Worm (Caenorhabditis elegans): Measurements from ENCODE around the gene sym-3.
A peak's percentile ranks its signal among the peaks of the same experiment; 100 is the strongest.

Gene sym-3

DNA sequence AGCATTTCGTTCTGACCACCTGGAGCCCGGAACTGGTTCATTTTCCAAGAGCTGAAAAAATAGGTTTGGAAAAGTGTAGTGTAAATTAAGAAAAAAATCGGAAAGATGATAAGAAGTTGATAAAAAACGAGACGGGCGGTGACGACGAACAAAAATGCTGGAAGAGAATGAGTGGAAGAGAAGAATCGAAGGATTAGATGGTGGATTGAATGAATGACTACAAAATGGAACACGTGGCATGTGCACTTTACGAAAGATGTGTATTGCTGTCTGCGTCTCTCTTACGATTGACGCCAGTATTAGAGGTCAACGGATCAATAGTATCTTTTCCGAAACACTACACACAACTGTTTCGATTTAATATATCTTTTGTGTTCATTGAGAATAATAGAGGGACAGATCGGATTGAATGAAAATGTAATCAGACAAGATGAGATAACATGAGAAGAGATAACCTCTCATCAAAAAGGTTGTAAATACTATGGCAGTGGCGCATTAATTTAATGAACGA lies 7.2 kb downstream of the sym-3 start, which contains the start of gene sft-4:
Gene sft-4 (minus strand): TSS at position 51 of the 511 bp plus-strand sequence.
- TF ChIP-seq him-1 (tag; optimal IDR thresholded peaks at IDR 0.05) (no peak), dao-5 (tag; optimal IDR thresholded peaks at IDR 0.05) (no peak), W03F9.2 (tag; optimal IDR thresholded peaks at IDR 0.05) (no peak)

DNA sequence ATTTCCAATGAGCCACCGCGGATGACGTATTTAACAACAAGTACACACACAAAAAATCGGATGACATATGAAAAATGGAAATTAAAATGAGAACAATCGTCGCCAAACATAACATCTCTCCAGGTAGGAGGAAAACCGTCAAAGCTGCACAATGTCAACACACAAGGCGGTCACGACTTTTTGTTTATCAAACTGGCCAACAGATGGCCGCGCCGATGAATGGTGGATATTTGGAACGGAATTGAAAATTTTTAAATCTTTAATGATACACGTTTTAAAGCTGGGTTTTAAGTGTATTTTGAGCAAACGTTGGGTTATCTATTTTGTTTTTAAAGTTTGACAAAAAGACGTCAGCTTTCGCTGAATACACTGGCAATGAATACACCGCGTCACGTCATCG lies 7.7 kb downstream of the sym-3 start:
- no peak for TF ChIP-seq dao-5 (tag; optimal IDR thresholded peaks at IDR 0.05)
- TF ChIP-seq W03F9.2 (tag; optimal IDR thresholded peaks at IDR 0.05) = no peak
- no peak for TF ChIP-seq him-1 (tag; optimal IDR thresholded peaks at IDR 0.05)

DNA sequence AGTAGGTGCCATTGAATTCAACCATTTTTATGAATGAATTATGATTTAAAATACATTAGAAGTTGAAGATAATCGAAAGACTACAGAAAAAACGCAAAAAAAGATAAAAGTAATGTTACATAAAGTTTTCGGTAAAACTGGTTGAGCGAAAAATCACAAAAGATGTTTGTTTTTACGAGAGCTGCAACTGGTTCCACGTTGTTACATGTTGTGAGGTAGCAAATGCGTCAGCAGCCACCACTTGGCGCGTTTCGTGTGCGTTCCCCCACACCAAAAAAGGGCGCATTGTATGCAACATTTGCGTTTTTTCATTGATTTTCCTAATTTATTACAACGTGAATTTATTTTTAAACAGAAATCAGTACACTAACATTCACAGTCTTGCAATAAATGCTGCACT lies 8.6 kb downstream of the sym-3 start, which contains the start of gene gakh-1:
Gene gakh-1 (plus strand): TSS at position 347 of the 400 bp plus-strand sequence.
- TF ChIP-seq him-1 (tag; optimal IDR thresholded peaks at IDR 0.05) (peak; percentile 34), W03F9.2 (tag; optimal IDR thresholded peaks at IDR 0.05) (peak; percentile 0), dao-5 (tag; optimal IDR thresholded peaks at IDR 0.05) (no peak)

DNA sequence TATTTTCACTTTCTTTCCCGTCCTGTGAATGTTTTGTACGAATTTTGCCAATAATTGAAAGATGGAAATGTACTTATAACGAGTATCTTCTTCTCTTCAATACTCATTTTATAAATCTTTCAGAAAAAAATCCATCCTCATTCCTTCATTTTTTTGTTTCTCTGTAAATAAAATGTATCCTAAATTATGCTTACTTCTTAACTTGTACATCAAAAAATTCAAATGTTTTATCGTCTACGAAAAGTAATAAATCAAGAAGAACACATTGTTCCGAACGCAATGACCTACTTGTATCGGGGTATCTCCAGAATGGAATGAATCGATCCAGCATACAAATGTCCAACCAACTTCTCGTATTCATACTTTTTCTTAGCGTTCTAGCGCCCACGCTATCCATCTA lies 12.6 kb downstream of the sym-3 start, which contains the start of gene F46G11.6:
Gene F46G11.6 (plus strand): TSS at position 301 of the 400 bp plus-strand sequence.
- TF ChIP-seq him-1 (tag; optimal IDR thresholded peaks at IDR 0.05) (no peak), dao-5 (tag; optimal IDR thresholded peaks at IDR 0.05) (no peak), W03F9.2 (tag; optimal IDR thresholded peaks at IDR 0.05) (no peak)

DNA sequence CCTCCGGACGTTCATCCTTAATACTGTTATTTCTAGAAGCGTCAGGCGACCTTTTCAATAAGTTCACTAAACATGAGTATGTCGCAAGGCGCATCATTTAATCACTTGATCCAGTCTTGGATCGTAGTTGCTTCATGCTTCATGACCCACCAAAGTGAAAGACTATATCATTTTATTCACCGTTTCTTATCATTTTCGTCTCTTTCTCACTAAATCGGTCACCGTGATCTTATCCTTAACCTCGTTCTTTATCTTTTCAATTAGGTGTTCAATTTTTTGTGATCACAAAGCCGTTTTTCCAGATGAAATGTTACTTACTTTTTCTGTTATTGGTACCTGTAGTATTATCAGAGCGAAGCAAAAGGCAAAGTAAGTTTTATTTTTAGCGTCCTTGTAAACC lies 14.3 kb downstream of the sym-3 start, which contains the start of gene F46G11.2:
Gene F46G11.2 (plus strand): TSS at position 301 of the 400 bp plus-strand sequence.
- TF ChIP-seq W03F9.2 (tag; optimal IDR thresholded peaks at IDR 0.05) (no peak), him-1 (tag; optimal IDR thresholded peaks at IDR 0.05) (no peak), dao-5 (tag; optimal IDR thresholded peaks at IDR 0.05) (no peak)

DNA sequence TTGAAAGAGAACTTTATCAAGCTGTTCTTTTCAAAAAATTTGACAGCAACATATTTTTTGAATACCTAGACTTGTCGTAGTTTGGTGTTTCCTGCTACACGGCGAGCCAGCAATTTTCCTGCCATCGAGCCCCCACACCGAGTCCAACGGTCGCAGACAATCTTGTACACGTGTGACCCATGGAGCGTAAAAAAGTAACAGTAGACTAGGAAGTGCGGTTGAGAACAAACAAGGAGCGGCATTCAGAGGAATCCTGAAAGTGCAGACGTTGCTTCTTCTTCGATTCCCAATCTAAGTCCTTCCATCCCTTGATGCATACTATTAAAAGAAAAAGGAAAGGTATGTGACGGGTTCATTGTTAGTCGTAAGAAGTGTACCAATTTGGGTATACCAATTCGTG lies 17.3 kb downstream of the sym-3 start, which contains the start of gene twnk-1:
Gene twnk-1 (plus strand): TSS at position 301 of the 400 bp plus-strand sequence.
- no peak for TF ChIP-seq him-1 (tag; optimal IDR thresholded peaks at IDR 0.05)
- no peak for TF ChIP-seq W03F9.2 (tag; optimal IDR thresholded peaks at IDR 0.05)
- no peak for TF ChIP-seq dao-5 (tag; optimal IDR thresholded peaks at IDR 0.05)

DNA sequence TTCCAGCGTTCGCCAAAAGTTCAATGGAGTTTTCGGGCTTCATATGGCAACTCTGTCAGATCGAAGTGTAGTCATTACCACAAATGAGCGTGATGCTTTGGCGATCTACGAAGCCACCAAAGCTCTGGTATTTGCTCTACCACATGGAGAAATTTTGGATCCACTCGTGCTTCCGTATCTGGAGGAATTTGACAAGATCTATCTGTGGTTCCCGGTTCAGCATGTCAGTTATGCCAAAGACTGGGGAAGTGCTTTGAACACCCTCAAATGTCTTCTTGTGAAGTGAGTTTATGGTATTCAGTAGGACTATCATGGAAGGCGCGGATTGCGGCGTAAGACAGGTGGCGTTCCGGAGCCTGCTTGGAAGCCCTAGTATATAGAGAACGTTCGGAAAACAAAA lies 20.9 kb downstream of the sym-3 start:
- TF ChIP-seq dao-5 (tag; optimal IDR thresholded peaks at IDR 0.05) = no peak
- TF ChIP-seq him-1 (tag; optimal IDR thresholded peaks at IDR 0.05) = no peak
- TF ChIP-seq W03F9.2 (tag; optimal IDR thresholded peaks at IDR 0.05) = no peak

DNA sequence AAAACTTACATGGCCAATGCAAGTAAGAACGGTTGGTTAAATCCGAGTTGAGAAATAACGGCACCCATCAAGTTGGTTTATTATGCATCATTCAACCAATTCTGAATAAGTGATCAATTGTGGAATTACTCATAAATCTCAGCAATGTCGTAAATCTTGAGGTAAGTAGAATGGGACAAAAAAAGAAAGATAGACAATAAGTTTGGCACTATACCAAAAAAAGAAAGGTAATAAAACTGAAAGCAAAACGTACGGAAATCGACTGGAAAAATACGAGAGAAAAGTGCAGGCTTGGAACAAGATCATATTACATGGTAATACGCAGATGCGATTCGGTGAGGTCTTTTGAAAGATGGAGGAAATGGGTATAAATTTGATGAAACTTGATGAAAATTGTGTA lies 25.1 kb downstream of the sym-3 start, which contains the start of gene F46G11.4:
Gene F46G11.4 (minus strand): TSS at position 101 of the 400 bp plus-strand sequence.
- no peak for TF ChIP-seq him-1 (tag; optimal IDR thresholded peaks at IDR 0.05)
- TF ChIP-seq W03F9.2 (tag; optimal IDR thresholded peaks at IDR 0.05) = no peak
- TF ChIP-seq dao-5 (tag; optimal IDR thresholded peaks at IDR 0.05) = no peak

DNA sequence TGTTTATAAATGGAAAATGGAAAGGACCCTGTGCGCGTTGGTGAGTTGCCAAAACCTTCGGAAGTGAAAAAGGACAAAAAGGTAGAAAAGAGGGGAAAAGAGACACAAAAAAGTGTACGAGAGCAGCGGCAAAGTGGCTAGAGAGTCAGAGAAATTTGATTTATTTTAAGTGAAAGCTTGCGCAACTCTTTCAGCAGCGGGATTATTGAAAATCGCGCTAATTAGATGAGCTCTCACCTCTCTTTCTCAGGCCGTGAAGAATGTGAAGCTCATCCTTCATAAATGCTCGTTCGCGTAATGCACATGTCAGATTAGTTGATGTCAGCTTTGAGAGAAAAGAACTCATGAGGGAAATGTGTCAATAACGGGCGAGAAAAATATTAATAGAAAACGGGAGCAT lies 25.7 kb downstream of the sym-3 start:
- TF ChIP-seq dao-5 (tag; optimal IDR thresholded peaks at IDR 0.05) (no peak), him-1 (tag; optimal IDR thresholded peaks at IDR 0.05) (no peak), W03F9.2 (tag; optimal IDR thresholded peaks at IDR 0.05) (no peak)

DNA sequence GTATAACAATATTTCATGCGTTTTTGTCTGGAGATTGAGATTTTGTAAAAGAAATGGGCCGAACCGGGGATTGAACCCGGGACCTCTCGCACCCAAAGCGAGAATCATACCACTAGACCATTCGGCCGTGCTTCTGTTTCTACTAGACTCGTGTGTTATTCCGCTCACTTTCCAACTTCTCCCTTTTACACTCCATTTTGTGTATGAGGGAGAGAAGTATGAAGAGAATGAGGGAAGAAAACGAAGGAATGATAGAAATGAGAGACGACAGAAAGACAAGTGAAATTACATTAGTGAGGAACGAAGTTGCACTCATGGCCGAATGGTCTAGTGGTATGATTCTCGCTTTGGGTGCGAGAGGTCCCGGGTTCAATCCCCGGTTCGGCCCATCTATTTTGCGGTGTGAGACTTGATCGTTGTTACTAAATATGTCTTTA lies 27.6 kb downstream of the sym-3 start:
- TF ChIP-seq W03F9.2 (tag; optimal IDR thresholded peaks at IDR 0.05) (peak; percentile 58), dao-5 (tag; optimal IDR thresholded peaks at IDR 0.05) (peak; percentile 84), him-1 (tag; optimal IDR thresholded peaks at IDR 0.05) (peak; percentile 89)

DNA sequence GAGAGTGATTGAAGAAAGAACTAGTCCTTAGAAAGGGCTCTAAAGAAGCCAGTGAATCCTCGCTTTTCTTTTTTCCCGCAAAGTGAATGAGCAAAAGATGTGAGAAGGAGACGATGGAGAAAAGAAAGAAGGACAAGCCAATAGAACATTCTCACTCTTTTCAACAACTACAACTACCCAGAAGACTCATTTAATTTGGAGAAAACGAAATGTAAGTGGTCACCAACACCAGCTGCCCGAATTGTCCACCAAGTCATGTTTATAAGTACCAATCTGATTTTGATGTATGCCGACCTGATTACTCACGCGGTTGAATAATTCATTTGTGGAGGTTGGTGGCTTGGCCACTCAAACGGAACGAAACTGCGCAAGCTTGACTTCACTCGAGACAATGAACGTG lies 29.0 kb downstream of the sym-3 start:
- TF ChIP-seq dao-5 (tag; optimal IDR thresholded peaks at IDR 0.05) (no peak), W03F9.2 (tag; optimal IDR thresholded peaks at IDR 0.05) (no peak), him-1 (tag; optimal IDR thresholded peaks at IDR 0.05) (no peak)

DNA sequence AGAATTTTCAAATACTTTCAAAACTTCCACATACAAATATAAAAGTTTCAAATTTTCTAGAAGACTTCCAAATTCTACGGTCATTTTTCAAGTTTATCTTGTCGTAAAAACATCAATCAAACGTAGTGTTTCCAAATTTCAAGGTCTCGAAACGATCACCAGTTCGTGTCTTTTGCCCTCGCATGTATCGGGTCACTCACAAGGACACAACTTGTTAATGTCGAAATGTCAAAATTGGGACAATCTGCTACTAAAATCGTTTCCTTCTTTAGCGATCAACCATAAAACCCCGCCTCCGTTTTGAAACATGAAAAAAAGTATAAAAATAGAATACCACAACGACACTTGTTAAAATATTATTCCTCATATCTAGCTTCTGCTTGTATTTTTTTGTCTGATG lies 29.9 kb downstream of the sym-3 start:
- TF ChIP-seq dao-5 (tag; optimal IDR thresholded peaks at IDR 0.05) = no peak
- no peak for TF ChIP-seq W03F9.2 (tag; optimal IDR thresholded peaks at IDR 0.05)
- TF ChIP-seq him-1 (tag; optimal IDR thresholded peaks at IDR 0.05) = no peak

DNA sequence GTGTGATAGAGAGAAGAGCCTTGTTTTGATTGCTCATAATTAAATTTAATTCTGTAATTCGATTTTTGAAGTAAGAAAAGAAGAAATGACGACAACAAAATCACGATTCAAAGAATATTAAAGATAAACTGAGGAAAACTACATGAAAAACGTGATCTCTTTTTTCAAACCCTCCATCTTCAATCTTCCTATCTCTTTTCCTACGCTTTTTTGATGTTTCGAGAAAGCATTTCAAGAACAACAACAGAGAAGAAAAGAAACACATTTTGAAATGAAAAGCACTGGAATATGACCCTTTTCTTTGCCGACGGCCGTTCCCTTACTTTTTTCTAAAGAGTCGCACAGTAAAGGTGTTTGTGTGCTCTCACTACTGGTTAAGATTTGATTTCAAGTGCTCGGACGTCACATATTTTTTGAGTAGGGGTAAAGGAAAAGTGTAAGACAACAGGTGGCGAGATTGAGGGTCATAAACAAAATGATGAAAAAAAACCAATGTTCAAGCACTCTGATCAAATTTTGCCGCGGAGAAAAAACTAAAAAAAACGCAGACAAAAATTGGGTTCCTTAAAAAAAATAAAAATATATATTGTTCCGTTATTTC lies 32.4 kb downstream of the sym-3 start, which contains the start of gene F13D11.3:
Gene F13D11.3 (minus strand): TSS at position 51 of the 601 bp plus-strand sequence.
- TF ChIP-seq W03F9.2 (tag; optimal IDR thresholded peaks at IDR 0.05) = no peak
- no peak for TF ChIP-seq him-1 (tag; optimal IDR thresholded peaks at IDR 0.05)

DNA sequence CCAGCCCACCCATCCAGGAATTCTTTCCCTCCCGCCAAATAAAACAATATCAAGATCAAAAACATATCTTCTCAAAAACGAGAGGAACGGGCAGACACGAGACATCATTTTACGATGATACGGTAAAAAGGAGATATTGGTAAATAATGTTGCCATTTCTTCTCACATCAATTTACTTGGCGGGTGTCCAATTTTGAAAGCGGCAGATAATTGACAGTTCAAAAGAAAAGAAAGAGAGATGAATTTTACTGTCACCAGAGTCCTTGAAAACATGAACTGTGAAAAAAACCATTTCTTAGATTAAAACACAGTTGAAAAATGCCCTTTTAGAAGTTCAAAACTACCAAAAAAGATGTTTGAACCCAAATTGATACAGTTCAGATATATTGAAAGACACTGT lies 37.1 kb downstream of the sym-3 start:
- TF ChIP-seq dao-5 (tag; optimal IDR thresholded peaks at IDR 0.05) (no peak), him-1 (tag; optimal IDR thresholded peaks at IDR 0.05) (no peak), W03F9.2 (tag; optimal IDR thresholded peaks at IDR 0.05) (no peak)

Measured in whole organism, L4/young adult.